Fruit fly (Drosophila melanogaster) whole organism, prepupa: ENCODE measurements around the gene CG12581.
"Not testable (repeated sequence)": the region's sequence is repeated elsewhere in the genome, so short reads cannot be mapped to it uniquely, and the experiment has no call there.

ENCODE experiments used
- Blimp-1 ChIP-seq: fragments of 200-800 bp; sonication (Bioruptor generic); optimal IDR thresholded peaks from 3 replicates; lab custom pipeline; 2017; ENCODE audit warnings: missing biosample characterization, missing genetic modification characterization, mild to moderate bottlenecking, moderate library complexity, missing genetic modification reagents
- CG10631 ChIP-seq: fragments of 200-800 bp; sonication (Bioruptor generic); optimal IDR thresholded peaks from 2 replicates; lab custom pipeline; 2016; ENCODE audit warnings: missing biosample characterization, missing genetic modification characterization
- CG11762 ChIP-seq: fragments of 200-800 bp; sonication (Bioruptor generic); optimal IDR thresholded peaks from 3 replicates; lab custom pipeline; 2016; ENCODE audit warnings: missing biosample characterization, missing genetic modification characterization; ENCODE audit not compliant: insufficient read depth
- CG11902 ChIP-seq: fragments of 200-800 bp; sonication (Bioruptor generic); optimal IDR thresholded peaks from 3 replicates; lab custom pipeline; 2016; ENCODE audit warnings: missing biosample characterization, missing genetic modification characterization
- CG16779 ChIP-seq: fragments of 200-800 bp; sonication (Bioruptor generic); optimal IDR thresholded peaks from 3 replicates; lab custom pipeline; 2017; ENCODE audit warnings: missing biosample characterization, mild to moderate bottlenecking, missing genetic modification characterization
- CG31627 ChIP-seq: fragments of 200-800 bp; sonication (Bioruptor generic); optimal IDR thresholded peaks from 3 replicates; lab custom pipeline; 2016; ENCODE audit warnings: missing biosample characterization, missing genetic modification characterization
- CG32006 ChIP-seq: fragments of 200-800 bp; sonication (Bioruptor generic); optimal IDR thresholded peaks from 3 replicates; lab custom pipeline; 2017; ENCODE audit warnings: missing biosample characterization, mild to moderate bottlenecking, missing genetic modification characterization
- CG34406 ChIP-seq: fragments of 200-800 bp; sonication (Bioruptor generic); optimal IDR thresholded peaks from 3 replicates; lab custom pipeline; 2016; ENCODE audit warnings: missing biosample characterization, missing genetic modification characterization
- CG3919 ChIP-seq: fragments of 200-800 bp; sonication (Bioruptor generic); optimal IDR thresholded peaks from 3 replicates; lab custom pipeline; 2016; ENCODE audit warnings: missing biosample characterization, missing genetic modification characterization
- CG6163 ChIP-seq: fragments of 200-800 bp; sonication (Bioruptor generic); IDR thresholded peaks from 3 replicates; pipeline ENCODE4 v1.3.6; 2022; ENCODE audit warnings: missing biosample characterization, missing genetic modification characterization
- CG6276 ChIP-seq: fragments of 200-800 bp; sonication (Bioruptor generic); optimal IDR thresholded peaks from 2 replicates; lab custom pipeline; 2017; ENCODE audit warnings: missing biosample characterization, mild to moderate bottlenecking, missing genetic modification characterization
- CG6792 ChIP-seq: fragments of 200-800 bp; sonication (Bioruptor generic); optimal IDR thresholded peaks from 3 replicates; lab custom pipeline; 2016; ENCODE audit warnings: missing biosample characterization, missing genetic modification characterization
- CG6808 ChIP-seq: fragments of 200-800 bp; sonication (Bioruptor generic); optimal IDR thresholded peaks from 3 replicates; lab custom pipeline; 2017; ENCODE audit warnings: missing biosample characterization, missing genetic modification characterization, mild to moderate bottlenecking, moderate library complexity, missing genetic modification reagents
- CG6854 ChIP-seq: fragments of 200-800 bp; sonication (Bioruptor generic); optimal IDR thresholded peaks from 2 replicates; lab custom pipeline; 2017; ENCODE audit warnings: missing biosample characterization, mild to moderate bottlenecking, missing genetic modification characterization
- CG8119 ChIP-seq: fragments of 200-800 bp; sonication (Bioruptor generic); IDR thresholded peaks from 3 replicates; pipeline ENCODE4 v1.3.6; 2022; ENCODE audit warnings: missing biosample characterization, missing genetic modification characterization
- CG8319 ChIP-seq: fragments of 200-800 bp; sonication (Bioruptor generic); optimal IDR thresholded peaks from 3 replicates; lab custom pipeline; 2016; ENCODE audit warnings: missing biosample characterization, missing genetic modification characterization
- CG8632 ChIP-seq: fragments of 200-800 bp; sonication (Bioruptor generic); optimal IDR thresholded peaks from 3 replicates; lab custom pipeline; 2016; ENCODE audit warnings: missing biosample characterization, missing genetic modification characterization
- CG9139 ChIP-seq: fragments of 200-800 bp; sonication (Bioruptor generic); optimal IDR thresholded peaks from 3 replicates; lab custom pipeline; 2017; ENCODE audit warnings: missing biosample characterization, mild to moderate bottlenecking, missing genetic modification characterization
- Eip78C ChIP-seq: fragments of 200-800 bp; sonication (Bioruptor generic); peaks from one replicate; lab custom pipeline; 2016; ENCODE audit warnings: missing biosample characterization, missing genetic modification characterization
- Eip93F ChIP-seq: fragments of 200-800 bp; sonication (Bioruptor generic); optimal IDR thresholded peaks from 2 replicates; lab custom pipeline; 2016; ENCODE audit warnings: missing biosample characterization, mild to moderate bottlenecking, missing genetic modification characterization
- Ets21C ChIP-seq: fragments of 200-800 bp; sonication (Bioruptor generic); optimal IDR thresholded peaks from 3 replicates; lab custom pipeline; 2016; ENCODE audit warnings: missing biosample characterization, missing genetic modification characterization
- Ets96B ChIP-seq: fragments of 200-800 bp; optimal IDR thresholded peaks from 2 replicates; lab custom pipeline; 2019; ENCODE audit warnings: missing biosample characterization, mild to moderate bottlenecking, missing genetic modification characterization, moderate library complexity
- Gug ChIP-seq: fragments of 200-800 bp; sonication (Bioruptor generic); IDR thresholded peaks from 2 replicates; pipeline ENCODE4 v1.3.6; 2022; ENCODE audit warnings: missing biosample characterization, missing genetic modification characterization
- Hr38 ChIP-seq: sonication (Bioruptor generic); optimal IDR thresholded peaks from 2 replicates; lab custom pipeline; 2016; ENCODE audit warnings: missing biosample characterization, missing genetic modification characterization
- Hr39 ChIP-seq: fragments of 200-800 bp; sonication (Bioruptor generic); optimal IDR thresholded peaks from 2 replicates; lab custom pipeline; 2016; ENCODE audit warnings: missing biosample characterization, missing genetic modification characterization
- Hr4 ChIP-seq: fragments of 200-800 bp; sonication (Bioruptor generic); optimal IDR thresholded peaks from 3 replicates; lab custom pipeline; 2016; ENCODE audit warnings: missing biosample characterization, missing genetic modification characterization
- Lpt ChIP-seq: fragments of 200-800 bp; sonication (Bioruptor generic); optimal IDR thresholded peaks from 3 replicates; lab custom pipeline; 2016; ENCODE audit warnings: missing biosample characterization, missing genetic modification characterization
- Met ChIP-seq: fragments of 200-800 bp; sonication (Bioruptor generic); optimal IDR thresholded peaks from 3 replicates; lab custom pipeline; 2016; ENCODE audit warnings: missing biosample characterization, missing genetic modification characterization
- Smox ChIP-seq: fragments of 200-800 bp; sonication (Bioruptor generic); optimal IDR thresholded peaks from 3 replicates; lab custom pipeline; 2016; ENCODE audit warnings: missing biosample characterization, missing genetic modification characterization
- Sox102F ChIP-seq: fragments of 200-800 bp; sonication (Bioruptor generic); optimal IDR thresholded peaks from 2 replicates; lab custom pipeline; 2016; ENCODE audit warnings: missing biosample characterization, mild to moderate bottlenecking, missing genetic modification characterization
- Sox14 ChIP-seq: fragments of 200-800 bp; sonication (Bioruptor generic); optimal IDR thresholded peaks from 3 replicates; lab custom pipeline; 2016; ENCODE audit warnings: missing biosample characterization, missing genetic modification characterization
- Sox15 ChIP-seq: fragments of 200-800 bp; sonication (Bioruptor generic); optimal IDR thresholded peaks from 3 replicates; lab custom pipeline; 2016; ENCODE audit warnings: missing biosample characterization, missing genetic modification characterization
- achi ChIP-seq: fragments of 200-800 bp; sonication (Bioruptor generic); optimal IDR thresholded peaks from 3 replicates; lab custom pipeline; 2016; ENCODE audit warnings: missing biosample characterization, missing genetic modification characterization
- dac ChIP-seq: fragments of 200-800 bp; sonication (Bioruptor generic); optimal IDR thresholded peaks from 2 replicates; lab custom pipeline; 2017; ENCODE audit warnings: missing biosample characterization, mild to moderate bottlenecking, missing genetic modification characterization
- dsx ChIP-seq: fragments of 200-800 bp; optimal IDR thresholded peaks from 3 replicates; lab custom pipeline; 2019; ENCODE audit warnings: missing biosample characterization, mild to moderate bottlenecking, missing genetic modification characterization, moderate library complexity; ENCODE audit not compliant: poor library complexity, severe bottlenecking
- eg ChIP-seq: fragments of 200-800 bp; sonication (Bioruptor generic); IDR thresholded peaks from 3 replicates; pipeline ENCODE4 v1.3.6; 2022; ENCODE audit warnings: missing biosample characterization, missing genetic modification characterization
- fd59A ChIP-seq: fragments of 200-800 bp; sonication (Bioruptor generic); optimal IDR thresholded peaks from 2 replicates; lab custom pipeline; 2017; ENCODE audit warnings: missing biosample characterization, mild to moderate bottlenecking, missing genetic modification characterization, missing genetic modification reagents
- fd85E ChIP-seq: fragments of 200-800 bp; sonication (Bioruptor generic); optimal IDR thresholded peaks from 3 replicates; lab custom pipeline; 2016; ENCODE audit warnings: missing biosample characterization, missing genetic modification characterization
- lz ChIP-seq: fragments of 200-800 bp; sonication (Bioruptor generic); optimal IDR thresholded peaks from 3 replicates; lab custom pipeline; 2016; ENCODE audit warnings: missing biosample characterization, missing genetic modification characterization
- net ChIP-seq: fragments of 200-800 bp; sonication (Bioruptor generic); optimal IDR thresholded peaks from 3 replicates; lab custom pipeline; 2016; ENCODE audit warnings: missing biosample characterization, missing genetic modification characterization
- pdm3 ChIP-seq: fragments of 200-800 bp; sonication (Bioruptor generic); optimal IDR thresholded peaks from 3 replicates; lab custom pipeline; 2016; ENCODE audit warnings: missing biosample characterization, missing genetic modification characterization
- salr ChIP-seq, 2 experiments: fragments of 200-800 bp; sonication (Bioruptor generic); optimal IDR thresholded peaks; 3 replicates each; lab custom pipeline; 2016 to 2018; ENCODE audit warnings: missing biosample characterization in 2 of 2, missing genetic modification characterization in 2 of 2, mild to moderate bottlenecking in 1 of 2
- spab ChIP-seq: fragments of 200-800 bp; sonication (Bioruptor generic); optimal IDR thresholded peaks from 2 replicates; lab custom pipeline; 2017; ENCODE audit warnings: missing biosample characterization, mild to moderate bottlenecking, missing genetic modification characterization, missing genetic modification reagents
- ss ChIP-seq, 2 experiments: fragments of 200-800 bp; sonication (Bioruptor generic); optimal IDR thresholded peaks; 2 replicates in 1 of 2; 3 replicates in 1 of 2; lab custom pipeline; 2017 to 2018; ENCODE audit warnings: mild to moderate bottlenecking in 2 of 2, missing biosample characterization in 2 of 2, missing genetic modification characterization in 2 of 2, moderate library complexity in 1 of 2
- topi ChIP-seq: fragments of 200-800 bp; sonication (Bioruptor generic); optimal IDR thresholded peaks from 3 replicates; lab custom pipeline; 2016; ENCODE audit warnings: missing biosample characterization, missing genetic modification characterization
- vri ChIP-seq: fragments of 200-800 bp; sonication (Bioruptor generic); optimal IDR thresholded peaks from 3 replicates; lab custom pipeline; 2016; ENCODE audit warnings: missing biosample characterization, mild to moderate bottlenecking, missing genetic modification characterization

The CG12581 gene

DNA sequence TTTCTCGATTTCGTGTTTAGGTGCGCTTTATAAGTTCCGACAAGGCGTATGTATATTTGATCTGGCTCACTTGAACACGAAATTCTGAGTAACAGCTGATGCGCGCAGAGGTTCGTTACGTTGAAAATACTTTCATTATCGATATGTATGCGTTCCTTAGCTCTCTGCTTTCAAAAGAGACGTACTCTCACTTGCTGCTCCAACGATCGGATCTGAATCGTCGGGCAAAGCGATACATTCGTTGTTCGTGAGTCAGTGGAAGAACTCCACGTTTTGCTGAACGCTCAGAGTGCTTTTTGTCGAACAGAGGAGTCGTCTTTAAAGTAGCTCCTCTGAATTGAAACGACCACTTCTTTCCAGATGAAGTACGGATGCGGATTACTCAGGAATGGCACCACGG lies 22.6 kb downstream of the CG12581 start, which contains the start of gene beta-Man (continued):
- TF ChIP-seq Eip93F (GFP tag; lab: Kevin White, UChicago) (no peak), dsx (peak; percentile 8), Met (no peak), CG11762 (GFP tag; lab: Kevin White, UChicago) (no peak), CG8119 (GFP tag; lab: Robert Waterston, UW) (no peak), fd59A (no peak), Sox14 (peak; percentile 14), CG16779 (no peak), CG34406 (no peak), CG3919 (GFP tag; lab: Kevin White, UChicago) (no peak)

DNA sequence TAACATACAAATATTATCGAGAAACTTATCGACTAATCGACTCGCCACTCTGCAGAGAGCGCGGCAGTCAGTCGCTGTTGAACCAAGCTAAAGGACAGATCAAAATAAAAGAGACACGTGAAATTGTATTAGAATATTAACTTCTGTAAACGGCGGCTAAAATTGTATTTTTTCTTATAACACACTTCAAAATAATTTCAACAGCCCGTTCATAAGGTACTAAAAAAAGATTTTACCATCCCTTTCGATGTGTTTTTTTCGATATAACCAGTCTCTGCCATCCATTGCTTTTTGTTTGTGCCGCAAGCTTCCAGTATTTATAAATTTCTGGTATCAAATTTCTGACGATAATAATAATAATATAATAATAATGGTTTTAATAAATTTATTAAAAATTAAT lies 37.1 kb downstream of the CG12581 start, which contains the start of gene aux:
aux (plus strand) TSS at position 301 of the 400 bp plus-strand sequence.
- TF ChIP-seq Hr38 (GFP tag; lab: Kevin White, UChicago); Smox (GFP tag; lab: Kevin White, UChicago); Hr39: not testable (repeated sequence)

DNA sequence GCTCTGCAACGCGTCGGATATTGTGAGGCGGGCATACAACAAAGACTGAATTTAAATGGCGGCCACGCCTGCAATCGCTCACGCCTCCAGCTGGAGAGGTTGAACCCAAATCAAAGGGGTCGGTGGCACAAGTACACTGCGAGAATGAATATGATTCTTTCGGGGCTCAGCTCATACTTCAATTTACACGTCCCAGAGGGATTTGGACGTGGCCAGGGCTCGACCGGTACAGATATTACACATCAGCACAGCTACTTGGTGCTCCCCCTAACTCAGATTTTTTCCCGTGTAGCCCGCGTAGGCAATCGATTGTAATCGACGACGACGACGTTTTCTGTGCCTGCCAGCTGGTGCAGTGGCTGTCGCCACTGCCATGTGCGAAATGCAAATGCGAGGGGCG lies 39.6 kb downstream of the CG12581 start:
- TF ChIP-seq Hr39, result peak; percentile 88
- TF ChIP-seq Eip93F (GFP tag; lab: Kevin White, UChicago), result peak; percentile 30
- peak; percentile 87 for TF ChIP-seq spab
- TF ChIP-seq salr (GFP tag; optimal IDR thresholded peaks at IDR 0.05; lab: Kevin White, UChicago), result peak; percentile 54 to 84
- peak; percentile 87 for TF ChIP-seq lz (GFP tag; lab: Kevin White, UChicago)
- peak; percentile 77 for TF ChIP-seq Met
- TF ChIP-seq CG6792 (GFP tag; lab: Kevin White, UChicago), result peak; percentile 88
- TF ChIP-seq topi (GFP tag; lab: Kevin White, UChicago), result peak; percentile 86
- TF ChIP-seq Sox15, result peak; percentile 87
- TF ChIP-seq CG32006 (GFP tag; lab: Kevin White, UChicago), result peak; percentile 87
- TF ChIP-seq CG6854, result peak; percentile 47
- peak; percentile 92 for TF ChIP-seq CG11902 (GFP tag; lab: Kevin White, UChicago)
- TF ChIP-seq vri (GFP tag; lab: Kevin White, UChicago), result peak; percentile 66
- TF ChIP-seq CG8119 (GFP tag; lab: Robert Waterston, UW), result peak; percentile 88
- TF ChIP-seq Ets21C (GFP tag; lab: Kevin White, UChicago), result peak; percentile 73
- TF ChIP-seq dac (GFP tag; lab: Kevin White, UChicago), result peak; percentile 83
- TF ChIP-seq Ets96B (tag; lab: Kevin White, UChicago), result peak; percentile 89
- TF ChIP-seq CG34406, result peak; percentile 77
- TF ChIP-seq fd59A, result peak; percentile 88
- TF ChIP-seq Lpt (GFP tag; lab: Kevin White, UChicago), result peak; percentile 87
- peak; percentile 96 for TF ChIP-seq Eip78C (GFP tag; lab: Kevin White, UChicago)
- TF ChIP-seq Smox (GFP tag; lab: Kevin White, UChicago), result peak; percentile 76
- TF ChIP-seq CG8632 (GFP tag; lab: Kevin White, UChicago), result peak; percentile 77
- TF ChIP-seq Gug (GFP tag; lab: Robert Waterston, UW), result peak; percentile 90
- peak; percentile 85 for TF ChIP-seq CG8319 (GFP tag; lab: Kevin White, UChicago)
- peak; percentile 90 for TF ChIP-seq Hr4 (GFP tag; lab: Kevin White, UChicago)
- peak; percentile 89 for TF ChIP-seq pdm3
- TF ChIP-seq eg (GFP tag; lab: Robert Waterston, UW), result peak; percentile 95
- TF ChIP-seq Sox102F (GFP tag; lab: Kevin White, UChicago), result peak; percentile 73
- TF ChIP-seq fd85E (GFP tag; lab: Kevin White, UChicago), result peak; percentile 55
- peak; percentile 88 for TF ChIP-seq Sox14
- TF ChIP-seq CG6808 (GFP tag; lab: Kevin White, UChicago), result peak; percentile 87
- TF ChIP-seq CG6276 (GFP tag; lab: Kevin White, UChicago), result peak; percentile 73
- peak; percentile 88 for TF ChIP-seq net (GFP tag; lab: Kevin White, UChicago)
- peak; percentile 90 for TF ChIP-seq CG31627 (GFP tag; lab: Kevin White, UChicago)
- TF ChIP-seq CG10631 (GFP tag; lab: Kevin White, UChicago), result peak; percentile 85
- TF ChIP-seq CG3919 (GFP tag; lab: Kevin White, UChicago), result peak; percentile 93
- TF ChIP-seq CG6163 (GFP tag; lab: Robert Waterston, UW), result peak; percentile 97
- no peak for TF ChIP-seq Blimp-1 (GFP tag; lab: Kevin White, UChicago)
- peak; percentile 84 to 90 for TF ChIP-seq ss (GFP tag; optimal IDR thresholded peaks at IDR 0.05; lab: Kevin White, UChicago)
- peak; percentile 80 for TF ChIP-seq CG9139 (GFP tag; lab: Kevin White, UChicago)
- TF ChIP-seq achi, result peak; percentile 84
- peak; percentile 65 for TF ChIP-seq CG16779
- TF ChIP-seq Hr38 (GFP tag; lab: Kevin White, UChicago), result peak; percentile 52
